Fruit fly (Drosophila melanogaster) whole organism, embryonic: ENCODE measurements around the gene CG13409.
A peak's percentile ranks its signal among the peaks of the same experiment; 100 is the strongest.

Experiments
- Adf1 ChIP-seq: fragments of 200-800 bp; sonication (Bioruptor generic); IDR thresholded peaks from 2 replicates; pipeline ENCODE4 v1.3.6; 2022; ENCODE audit warnings: missing biosample characterization, missing genetic modification characterization
- Atf6 ChIP-seq: fragments of 200-800 bp; sonication (Bioruptor generic); IDR thresholded peaks from 2 replicates; pipeline ENCODE4 v1.3.6; 2022; ENCODE audit warnings: missing biosample characterization, missing genetic modification characterization
- B-H2 ChIP-seq: fragments of 200-800 bp; sonication (Bioruptor generic); optimal IDR thresholded peaks from 2 replicates; lab custom pipeline; 2018; ENCODE audit warnings: missing biosample characterization, mild to moderate bottlenecking, missing genetic modification characterization
- Bgb ChIP-seq: fragments of 200-800 bp; sonication (Bioruptor generic); IDR thresholded peaks from 2 replicates; pipeline ENCODE4 v1.3.6; 2022; ENCODE audit warnings: missing biosample characterization, missing genetic modification characterization; ENCODE audit not compliant: partially characterized antibody
- CG10147 ChIP-seq: fragments of 200-800 bp; sonication (Bioruptor generic); optimal IDR thresholded peaks from 2 replicates; lab custom pipeline; 2019; ENCODE audit warnings: missing biosample characterization, mild to moderate bottlenecking, missing genetic modification characterization, moderate library complexity
- CG11085 ChIP-seq: fragments of 200-800 bp; sonication (Bioruptor generic); IDR thresholded peaks from 2 replicates; pipeline ENCODE4 v1.3.6; 2022; ENCODE audit warnings: missing biosample characterization, missing genetic modification characterization
- CG15696 ChIP-seq: fragments of 200-800 bp; sonication (Bioruptor generic); optimal IDR thresholded peaks from 2 replicates; lab custom pipeline; 2019; ENCODE audit warnings: missing biosample characterization, mild to moderate bottlenecking, missing genetic modification characterization, moderate library complexity
- CG33213 ChIP-seq: fragments of 200-800 bp; sonication (Bioruptor generic); optimal IDR thresholded peaks from 3 replicates; lab custom pipeline; 2016; ENCODE audit warnings: missing biosample characterization, missing genetic modification characterization
- CG33557 ChIP-seq: fragments of 200-800 bp; sonication (Bioruptor generic); optimal IDR thresholded peaks from 2 replicates; lab custom pipeline; 2019; ENCODE audit warnings: missing biosample characterization, mild to moderate bottlenecking, missing genetic modification characterization, moderate library complexity
- CG3726 ChIP-seq: fragments of 200-800 bp; sonication (Bioruptor generic); IDR thresholded peaks from 3 replicates; pipeline ENCODE4, ENCODE4 v1.3.6; 2022; ENCODE audit warnings: missing biosample characterization, missing genetic modification characterization
- CG3847 ChIP-seq: fragments of 200-800 bp; sonication (Bioruptor generic); IDR thresholded peaks from 2 replicates; pipeline ENCODE4 v1.3.6; 2022; ENCODE audit warnings: missing biosample characterization, missing genetic modification characterization
- CG6654 ChIP-seq: fragments of 200-800 bp; sonication (Bioruptor generic); optimal IDR thresholded peaks from 2 replicates; lab custom pipeline; 2017; ENCODE audit warnings: missing biosample characterization, mild to moderate bottlenecking, missing genetic modification characterization
- CG8290 ChIP-seq, 3 experiments: fragments of 200-800 bp; sonication (Bioruptor generic); optimal IDR thresholded peaks; 2 replicates each; lab custom pipeline; 2016 to 2019; ENCODE audit warnings: missing biosample characterization in 3 of 3, missing genetic modification characterization in 3 of 3, mild to moderate bottlenecking in 2 of 3, moderate library complexity in 1 of 3
- CG8359 ChIP-seq: fragments of 200-800 bp; sonication (Bioruptor generic); optimal IDR thresholded peaks from 2 replicates; lab custom pipeline; 2017; ENCODE audit warnings: missing biosample characterization, mild to moderate bottlenecking, missing genetic modification characterization, borderline replicate concordance
- CG9932 ChIP-seq: fragments of 200-800 bp; sonication (Bioruptor generic); IDR thresholded peaks from 2 replicates; pipeline ENCODE4 v1.3.6; 2022; ENCODE audit warnings: missing biosample characterization, missing genetic modification characterization
- D19B ChIP-seq: fragments of 200-800 bp; sonication (Bioruptor generic); optimal IDR thresholded peaks from 2 replicates; lab custom pipeline; 2017; ENCODE audit warnings: missing biosample characterization, mild to moderate bottlenecking, missing genetic modification characterization
- E2f2 ChIP-seq: fragments of 200-800 bp; sonication (Bioruptor generic); IDR thresholded peaks from 2 replicates; pipeline ENCODE4 v1.3.6; 2022; ENCODE audit warnings: missing biosample characterization, missing genetic modification characterization
- Fer2 ChIP-seq: fragments of 200-800 bp; sonication (Bioruptor generic); optimal IDR thresholded peaks from 2 replicates; lab custom pipeline; 2018; ENCODE audit warnings: missing biosample characterization, mild to moderate bottlenecking, missing genetic modification characterization, moderate library complexity
- H15 ChIP-seq: fragments of 200-800 bp; sonication (Bioruptor generic); IDR thresholded peaks from 3 replicates; pipeline ENCODE4 v1.3.6; 2022; ENCODE audit warnings: missing biosample characterization, missing genetic modification characterization
- Lim3 ChIP-seq: fragments of 200-800 bp; sonication (Bioruptor generic); IDR thresholded peaks from 2 replicates; pipeline ENCODE4 v1.3.6; 2022; ENCODE audit warnings: missing biosample characterization, missing genetic modification characterization
- NFAT ChIP-seq: fragments of 200-800 bp; sonication (Bioruptor generic); IDR thresholded peaks from 2 replicates; pipeline ENCODE4 v1.3.6; 2022; ENCODE audit warnings: missing biosample characterization, missing genetic modification characterization
- Nf-YB ChIP-seq: fragments of 200-800 bp; sonication (Bioruptor generic); optimal IDR thresholded peaks from 3 replicates; lab custom pipeline; 2019; ENCODE audit warnings: missing biosample characterization, mild to moderate bottlenecking, missing genetic modification characterization, moderate library complexity
- Side ChIP-seq: fragments of 200-800 bp; sonication (Bioruptor generic); optimal IDR thresholded peaks from 2 replicates; lab custom pipeline; 2016; ENCODE audit warnings: missing biosample characterization, missing genetic modification characterization
- ase ChIP-seq: fragments of 200-800 bp; sonication (Bioruptor generic); IDR thresholded peaks from 3 replicates; pipeline ENCODE4 v1.3.6; 2022; ENCODE audit warnings: missing biosample characterization, missing genetic modification characterization
- bbx ChIP-seq: fragments of 200-800 bp; sonication (Bioruptor generic); IDR thresholded peaks from 2 replicates; pipeline ENCODE4 v1.3.6; 2022; ENCODE audit warnings: missing biosample characterization, missing genetic modification characterization; ENCODE audit not compliant: partially characterized antibody
- bowl ChIP-seq: fragments of 200-800 bp; sonication (Bioruptor generic); IDR thresholded peaks from 2 replicates; pipeline ENCODE4 v1.3.6; 2022; ENCODE audit warnings: missing biosample characterization, missing genetic modification characterization
- cad ChIP-seq: fragments of >200 bp; optimal IDR thresholded peaks from 2 replicates; lab custom pipeline; 2017; ENCODE audit warnings: missing biosample characterization, missing genetic modification characterization
- ci ChIP-seq: fragments of 200-800 bp; sonication (Bioruptor generic); IDR thresholded peaks from 3 replicates; pipeline ENCODE4 v1.3.6; 2022; ENCODE audit warnings: missing biosample characterization, missing genetic modification characterization
- dati ChIP-seq: fragments of 200-800 bp; sonication (Bioruptor generic); IDR thresholded peaks from 2 replicates; pipeline ENCODE4 v1.3.6; 2022; ENCODE audit warnings: missing biosample characterization, missing genetic modification characterization
- dm ChIP-seq: fragments of 200-800 bp; sonication (Bioruptor generic); optimal IDR thresholded peaks from 3 replicates; lab custom pipeline; 2016; ENCODE audit warnings: missing biosample characterization, missing genetic modification characterization
- emc ChIP-seq: fragments of 200-800 bp; sonication (Bioruptor generic); optimal IDR thresholded peaks from 2 replicates; lab custom pipeline; 2016; ENCODE audit warnings: missing biosample characterization, missing genetic modification characterization
- gem ChIP-seq: fragments of 200-800 bp; sonication (Bioruptor generic); optimal IDR thresholded peaks from 2 replicates; lab custom pipeline; 2019; ENCODE audit warnings: missing biosample characterization, mild to moderate bottlenecking, missing genetic modification characterization, moderate library complexity
- gro ChIP-seq: fragments of 200-800 bp; sonication (Bioruptor generic); optimal IDR thresholded peaks from 2 replicates; lab custom pipeline; 2016; ENCODE audit warnings: missing biosample characterization, missing genetic modification characterization
- h ChIP-seq: fragments of >200 bp; optimal IDR thresholded peaks from 2 replicates; lab custom pipeline; 2017
- hbn ChIP-seq: fragments of 200-800 bp; sonication (Bioruptor generic); IDR thresholded peaks from 2 replicates; pipeline ENCODE4 v1.3.6; 2022; ENCODE audit warnings: missing biosample characterization, missing genetic modification characterization; ENCODE audit not compliant: partially characterized antibody
- hkb ChIP-seq, 2 experiments: fragments of 200-800 bp in 1 of 2; fragments of >200 bp in 1 of 2; sonication (Bioruptor generic) in 1 of 2; IDR thresholded peaks in 1 of 2; optimal IDR thresholded peaks in 1 of 2; 2 replicates each; pipeline versions ENCODE4 v1.3.6 to Lab custom; 2017 to 2022; ENCODE audit warnings: missing biosample characterization in 1 of 2, missing genetic modification characterization in 1 of 2
- lab ChIP-seq: fragments of 200-800 bp; sonication (Bioruptor generic); optimal IDR thresholded peaks from 3 replicates; lab custom pipeline; 2017; ENCODE audit warnings: missing biosample characterization, missing genetic modification characterization, mild to moderate bottlenecking, moderate library complexity, missing genetic modification reagents
- mirr ChIP-seq: fragments of 200-800 bp; sonication (Bioruptor generic); optimal IDR thresholded peaks from 3 replicates; lab custom pipeline; 2018; ENCODE audit warnings: missing biosample characterization, mild to moderate bottlenecking, missing genetic modification characterization
- nerfin-2 ChIP-seq: fragments of 200-800 bp; sonication (Bioruptor generic); IDR thresholded peaks from 2 replicates; pipeline ENCODE4 v1.3.6; 2022; ENCODE audit warnings: missing biosample characterization, missing genetic modification characterization; ENCODE audit not compliant: partially characterized antibody
- pfk ChIP-seq: fragments of 200-800 bp; sonication (Bioruptor generic); optimal IDR thresholded peaks from 2 replicates; lab custom pipeline; 2018; ENCODE audit warnings: missing biosample characterization, mild to moderate bottlenecking, missing genetic modification characterization, moderate library complexity
- pita ChIP-seq: fragments of 200-800 bp; sonication (Bioruptor generic); optimal IDR thresholded peaks from 2 replicates; lab custom pipeline; 2017; ENCODE audit warnings: missing biosample characterization, mild to moderate bottlenecking, missing genetic modification characterization
- pros ChIP-seq: fragments of 200-800 bp; sonication (Bioruptor generic); optimal IDR thresholded peaks from 3 replicates; lab custom pipeline; 2019; ENCODE audit warnings: missing biosample characterization, mild to moderate bottlenecking, missing genetic modification characterization, moderate library complexity
- pzg ChIP-seq: fragments of 200-800 bp; sonication (Bioruptor generic); optimal IDR thresholded peaks from 3 replicates; lab custom pipeline; 2018; ENCODE audit warnings: missing biosample characterization, mild to moderate bottlenecking, missing genetic modification characterization, moderate library complexity
- repo ChIP-seq: fragments of 200-800 bp; sonication (Bioruptor generic); optimal IDR thresholded peaks from 2 replicates; lab custom pipeline; 2016; ENCODE audit warnings: missing biosample characterization, missing genetic modification characterization
- ro ChIP-seq: fragments of 200-800 bp; sonication (Bioruptor generic); IDR thresholded peaks from 2 replicates; pipeline ENCODE4 v1.3.6; 2022; ENCODE audit warnings: missing biosample characterization, missing genetic modification characterization
- tin ChIP-seq: fragments of 200-800 bp; sonication (Bioruptor generic); optimal IDR thresholded peaks from 3 replicates; lab custom pipeline; 2016; ENCODE audit warnings: missing biosample characterization, missing genetic modification characterization
- toy ChIP-seq: fragments of 200-800 bp; sonication (Bioruptor generic); IDR thresholded peaks from 2 replicates; pipeline ENCODE4 v1.3.6; 2022; ENCODE audit warnings: missing biosample characterization, missing genetic modification characterization
- zen ChIP-seq: fragments of 200-800 bp; sonication (Bioruptor generic); optimal IDR thresholded peaks from 3 replicates; lab custom pipeline; 2018; ENCODE audit warnings: missing biosample characterization, mild to moderate bottlenecking, missing genetic modification characterization, moderate library complexity

The CG13409 gene

dm6 chr3R:22049134-22049796 lies 17.6 kb upstream of the CG13409 start (continued):
- TF ChIP-seq gro (GFP tag; lab: Kevin White, UChicago) = peak; percentile 82
- 0 out of 3 replicates have a peak, but pooled peaks have one; percentile 65 for TF ChIP-seq CG3726
- no peak for TF ChIP-seq mirr (GFP tag; lab: Kevin White, UChicago)
- TF ChIP-seq CG3847 = peak; percentile 77
- TF ChIP-seq repo (GFP tag; lab: Kevin White, UChicago) = peak; percentile 45
- no peak for TF ChIP-seq Adf1
- TF ChIP-seq pfk (GFP tag; lab: Kevin White, UChicago) = no peak
- peak; percentile 76 for TF ChIP-seq tin (GFP tag; lab: Kevin White, UChicago)
- 0 out of 2 replicates have a peak, but pooled peaks have one; percentile 28 for TF ChIP-seq toy
- peak; percentile 34 for TF ChIP-seq CG8359 (GFP tag; lab: Kevin White, UChicago)
- peak; percentile 41 for TF ChIP-seq D19B (GFP tag; lab: Kevin White, UChicago)
- no peak for TF ChIP-seq CG33557 (GFP tag; lab: Kevin White, UChicago)
- TF ChIP-seq cad (GFP tag; lab: Kevin White, UChicago) = no peak
- no peak for TF ChIP-seq pita (GFP tag; lab: Kevin White, UChicago)
- no peak for TF ChIP-seq pzg (GFP tag; lab: Kevin White, UChicago)
- TF ChIP-seq CG10147 (GFP tag; lab: Kevin White, UChicago) = peak; percentile 55
- TF ChIP-seq H15 (GFP tag; lab: Robert Waterston, UW) = peak; percentile 76
- peak; percentile 50 for TF ChIP-seq CG33213 (GFP tag; lab: Kevin White, UChicago)
- peak; percentile 72 for TF ChIP-seq CG9932 (GFP tag; lab: Robert Waterston, UW)
- TF ChIP-seq B-H2 (GFP tag; lab: Kevin White, UChicago) = peak; percentile 3
- TF ChIP-seq CG11085 (GFP tag; lab: Robert Waterston, UW) = no peak
- TF ChIP-seq h (lab: Kevin White, UChicago) = no peak
- peak; percentile 45 for TF ChIP-seq CG8290 (GFP tag; optimal IDR thresholded peaks at IDR 0.05; lab: Kevin White, UChicago)
- TF ChIP-seq CG8290 (tag; optimal IDR thresholded peaks at IDR 0.05; lab: Kevin White, UChicago) = peak in 1 of 2 experiments; percentile 86
- no peak for TF ChIP-seq nerfin-2 (GFP tag; lab: Robert Waterston, UW)
- peak; percentile 47 for TF ChIP-seq zen (tag; lab: Kevin White, UChicago)
- TF ChIP-seq Bgb (GFP tag; lab: Robert Waterston, UW) = 0 out of 2 replicates have a peak, but pooled peaks have one; percentile 10
- peak; percentile 56 for TF ChIP-seq E2f2 (GFP tag; lab: Robert Waterston, UW)
- 0 out of 2 replicates have a peak, but pooled peaks have one; percentile 27 for TF ChIP-seq Lim3 (GFP tag; lab: Robert Waterston, UW)
- TF ChIP-seq Side (GFP tag; lab: Kevin White, UChicago) = peak; percentile 72
- TF ChIP-seq dm (GFP tag; lab: Kevin White, UChicago) = peak; percentile 64
- TF ChIP-seq Atf6 (GFP tag; lab: Robert Waterston, UW) = peak; percentile 81
- peak; percentile 77; the same call in 2 of the 3 replicates for TF ChIP-seq ase (GFP tag; lab: Robert Waterston, UW)
- peak; percentile 94 for TF ChIP-seq ci (GFP tag; lab: Robert Waterston, UW)
- TF ChIP-seq bbx (GFP tag; lab: Robert Waterston, UW) = no peak
- no peak for TF ChIP-seq hkb (optimal IDR thresholded peaks at IDR 0.05; lab: Kevin White, UChicago)
- TF ChIP-seq hkb (GFP tag; IDR thresholded peaks at IDR 0.05; lab: Robert Waterston, UW) = peak; percentile 87
- peak; percentile 35 for TF ChIP-seq Fer2 (tag; lab: Kevin White, UChicago)
- peak; percentile 37; the same call in 1 of the 2 replicates for TF ChIP-seq NFAT (GFP tag; lab: Robert Waterston, UW)
- peak; percentile 89 for TF ChIP-seq gem
- TF ChIP-seq pros (GFP tag; lab: Kevin White, UChicago) = peak; percentile 8
- TF ChIP-seq Nf-YB (GFP tag; lab: Kevin White, UChicago) = peak; percentile 21
- TF ChIP-seq CG6654 (GFP tag; lab: Kevin White, UChicago) = peak; percentile 16
- TF ChIP-seq dati (GFP tag; lab: Robert Waterston, UW) = peak; percentile 48; the same call in 1 of the 2 replicates
- no peak for TF ChIP-seq hbn (GFP tag; lab: Robert Waterston, UW)
- peak; percentile 57; the same call in 1 of the 2 replicates for TF ChIP-seq bowl
- peak; percentile 92 for TF ChIP-seq lab
- TF ChIP-seq ro = no peak
- TF ChIP-seq CG15696 = peak; percentile 44
- TF ChIP-seq emc (GFP tag; lab: Kevin White, UChicago) = peak; percentile 34
